Fruit fly (Drosophila melanogaster) ovary, adult (tissue): Measurements from ENCODE around the gene bor.

Experiments used
- CG17801 ChIP-seq: fragments of 200-800 bp; optimal IDR thresholded peaks from 2 replicates; lab custom pipeline; 2019; ENCODE audit warnings: missing biosample characterization, mild to moderate bottlenecking, missing genetic modification characterization, moderate library complexity; ENCODE audit not compliant: partially characterized antibody

Gene bor

DNA sequence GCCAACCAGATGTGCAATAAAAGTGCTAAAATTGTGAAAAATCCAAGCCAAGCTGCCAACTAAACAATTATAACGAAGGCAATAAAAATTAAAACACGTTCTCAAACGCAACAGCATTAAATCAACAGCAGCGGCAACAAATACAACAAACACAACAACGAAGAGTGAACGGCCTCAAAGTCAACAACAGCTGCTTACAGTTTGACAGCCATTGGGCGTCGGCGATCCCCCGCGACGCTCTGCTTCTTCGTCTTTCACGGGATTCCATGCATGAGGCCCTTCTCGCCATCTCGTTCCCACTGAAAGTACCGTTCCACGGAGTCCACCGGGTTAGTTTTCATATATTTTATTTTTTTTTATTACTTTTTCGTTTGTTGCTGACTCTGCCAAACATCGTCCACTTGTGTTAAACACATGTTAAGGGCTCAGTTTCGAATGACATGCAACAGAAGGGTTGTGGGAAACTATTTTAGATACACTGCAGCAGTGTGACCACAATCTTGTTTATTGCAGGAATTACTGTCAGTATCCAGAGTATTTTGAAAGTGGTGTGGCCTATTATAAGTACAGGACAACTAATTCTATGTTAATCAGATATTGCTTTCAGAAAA is 18.3 kb upstream of the bor start:
- TF ChIP-seq CG17801 (GFP tag; lab: Kevin White, UChicago), result no peak

DNA sequence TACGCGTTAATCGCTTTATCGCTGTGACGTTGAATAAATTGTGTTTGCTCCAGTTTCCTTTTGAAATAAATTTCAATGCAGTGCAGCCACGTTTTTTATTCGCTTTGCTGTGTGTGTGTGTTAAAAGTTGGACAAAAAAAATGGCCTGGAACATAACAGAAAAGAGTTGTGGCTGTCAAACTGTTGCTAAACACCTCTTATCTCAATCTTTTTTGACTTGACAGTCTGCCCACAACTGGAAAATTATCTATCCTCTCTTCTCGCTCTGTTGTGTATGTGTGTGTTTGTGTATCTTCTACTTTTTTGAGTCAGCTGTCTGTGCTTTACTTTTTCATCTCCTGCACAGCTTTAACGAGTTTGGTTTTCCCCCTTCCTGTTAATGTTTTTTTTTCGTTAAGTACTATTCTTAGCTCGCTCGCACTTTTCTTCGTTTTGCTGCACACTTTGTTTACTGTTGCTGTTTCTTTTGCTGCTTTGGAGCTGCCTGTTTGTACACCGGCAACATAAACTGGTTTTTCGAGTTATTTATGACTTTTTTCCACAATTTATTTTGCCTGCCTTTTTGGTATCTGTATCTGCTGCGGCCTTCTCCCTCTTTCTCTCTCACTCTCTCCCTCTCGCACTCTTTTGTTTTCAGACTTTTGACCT is 17.2 kb upstream of the bor start:
- TF ChIP-seq CG17801 (GFP tag; lab: Kevin White, UChicago), result no peak

DNA sequence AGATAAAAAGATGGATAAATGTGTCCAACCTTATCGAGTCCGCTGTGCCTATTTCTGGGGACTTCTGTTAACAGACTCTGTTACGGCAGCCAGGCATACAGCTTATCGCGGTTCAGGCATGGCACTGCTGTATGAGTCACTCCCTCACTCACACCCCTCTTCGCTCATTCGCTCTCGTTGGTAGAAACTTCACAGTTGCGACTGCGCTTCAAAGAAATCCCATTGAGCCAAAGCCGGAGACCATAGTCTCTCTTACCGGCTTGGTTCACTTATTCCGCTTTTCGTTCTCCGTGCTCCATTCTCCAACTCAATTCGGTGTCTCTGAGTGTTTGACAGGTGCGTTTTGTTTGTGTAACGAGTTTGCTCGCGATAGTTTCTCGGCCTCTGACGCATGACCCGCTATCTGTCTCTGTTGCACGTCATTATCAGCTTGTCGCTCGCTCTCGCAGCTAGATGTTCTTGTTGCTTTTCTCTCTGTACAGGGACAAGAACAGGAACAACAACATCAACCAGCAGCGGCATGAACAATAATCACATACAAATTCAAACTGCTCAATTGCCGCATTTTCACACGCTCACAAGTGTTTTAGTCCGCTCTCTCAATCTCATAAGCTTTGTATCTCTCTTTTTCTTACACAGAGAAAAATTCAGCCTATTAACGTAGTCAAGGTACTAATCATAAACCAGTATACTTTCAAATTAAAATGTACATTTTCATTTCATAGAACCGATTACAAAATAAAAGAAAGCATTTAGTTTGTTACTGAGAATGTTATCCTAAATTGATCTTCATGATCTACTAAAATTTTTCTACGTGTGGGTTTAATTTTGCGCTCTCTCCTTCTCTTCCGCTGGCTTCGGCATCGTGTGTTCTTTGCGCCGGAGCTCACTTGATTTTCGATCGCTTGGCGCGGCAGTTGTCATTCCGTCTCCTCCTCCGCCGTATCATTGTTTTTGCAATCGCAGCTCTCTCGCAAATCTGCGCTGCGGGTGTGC is 16.4 kb upstream of the bor start:
- peak; percentile 100 for TF ChIP-seq CG17801 (GFP tag; lab: Kevin White, UChicago)

DNA sequence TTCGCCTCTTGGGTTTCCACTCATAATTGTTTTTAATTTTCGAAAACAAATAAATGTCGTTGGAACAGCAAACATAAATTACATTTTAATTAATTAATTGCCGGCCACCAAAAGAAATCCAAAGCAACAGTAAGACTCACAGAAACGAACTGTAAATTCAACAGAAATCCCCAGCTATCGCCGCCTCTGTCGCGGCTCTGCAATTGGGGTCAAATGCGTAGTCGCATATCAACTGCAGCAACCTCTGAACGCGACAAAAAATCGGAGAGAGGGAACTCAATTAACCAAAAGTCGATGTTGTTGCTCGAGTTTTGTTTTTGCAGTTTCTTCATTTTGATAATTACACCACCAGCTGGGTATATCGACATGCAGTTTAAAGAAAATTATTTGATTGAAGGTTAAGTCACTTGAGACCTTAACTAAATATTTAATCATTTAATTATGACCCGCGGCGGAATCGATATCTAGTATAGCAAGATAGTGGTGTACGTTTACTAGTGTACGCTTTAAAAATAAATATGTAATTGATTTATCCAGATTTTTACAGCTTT is 15.5 kb upstream of the bor start:
- no peak for TF ChIP-seq CG17801 (GFP tag; lab: Kevin White, UChicago)

- TF ChIP-seq CG17801 (GFP tag; lab: Kevin White, UChicago), result no peak
Observed at dm6 chr3R:16277543-16277942, 13.6 kb upstream of the bor start.

- peak; percentile 64 for TF ChIP-seq CG17801 (GFP tag; lab: Kevin White, UChicago)
Observed at dm6 chr3R:16276992-16277391, 13.1 kb upstream of the bor start.

- TF ChIP-seq CG17801 (GFP tag; lab: Kevin White, UChicago), result no peak
Observed at dm6 chr3R:16275890-16276619, 12.1 kb upstream of the bor start.

DNA sequence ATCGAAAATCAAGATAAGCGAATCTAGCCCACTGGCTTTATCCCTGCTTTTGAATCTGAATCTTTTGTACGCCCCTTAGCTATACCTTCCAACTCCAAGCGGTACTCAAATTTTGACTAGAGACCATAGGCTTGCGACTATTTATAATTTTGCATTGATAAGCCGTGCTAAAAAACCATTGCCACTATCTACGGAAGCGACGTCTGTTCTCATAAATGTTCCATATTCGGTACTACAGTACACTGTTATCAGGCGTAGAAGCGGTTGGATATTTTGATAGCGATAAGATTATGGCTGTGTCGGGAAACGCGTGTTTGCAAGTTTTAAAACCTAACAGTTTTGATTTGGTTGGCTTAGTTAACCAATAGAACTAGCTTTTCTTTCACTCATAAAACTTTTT is 11.4 kb upstream of the bor start:
- TF ChIP-seq CG17801 (GFP tag; lab: Kevin White, UChicago), result no peak

dm6 chr3R:16274534-16274933 is 10.6 kb upstream of the bor start:
- no peak for TF ChIP-seq CG17801 (GFP tag; lab: Kevin White, UChicago)

DNA sequence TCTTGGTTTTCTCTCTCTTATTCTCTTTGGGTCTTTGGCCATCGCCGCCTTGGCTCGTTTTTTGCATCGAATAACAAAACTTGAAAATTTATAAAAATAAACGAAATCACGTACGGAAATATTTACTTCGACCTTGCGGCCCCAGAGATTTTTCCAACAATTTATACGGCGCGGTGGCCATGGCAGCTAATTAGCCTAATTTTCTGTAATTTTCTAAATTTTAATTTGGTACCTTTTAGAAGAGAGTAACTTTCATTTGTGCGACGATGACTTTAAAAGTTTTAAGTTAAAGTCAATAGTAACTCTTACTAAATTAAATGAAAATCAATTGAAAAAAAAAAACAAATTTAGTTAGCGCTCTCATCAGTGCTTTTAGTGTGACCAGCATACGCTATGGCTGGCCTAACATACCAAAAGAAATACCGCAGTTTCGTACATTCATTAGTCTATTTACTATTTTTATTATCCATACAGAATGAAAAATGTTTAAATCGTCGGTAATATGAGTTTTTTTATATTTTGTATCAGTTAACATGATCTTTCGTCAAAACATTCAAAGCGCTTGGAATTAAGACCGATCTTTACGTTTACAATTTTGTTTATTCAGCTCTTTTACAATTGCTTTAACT is 9.7 kb upstream of the bor start:
- TF ChIP-seq CG17801 (GFP tag; lab: Kevin White, UChicago), result no peak

DNA sequence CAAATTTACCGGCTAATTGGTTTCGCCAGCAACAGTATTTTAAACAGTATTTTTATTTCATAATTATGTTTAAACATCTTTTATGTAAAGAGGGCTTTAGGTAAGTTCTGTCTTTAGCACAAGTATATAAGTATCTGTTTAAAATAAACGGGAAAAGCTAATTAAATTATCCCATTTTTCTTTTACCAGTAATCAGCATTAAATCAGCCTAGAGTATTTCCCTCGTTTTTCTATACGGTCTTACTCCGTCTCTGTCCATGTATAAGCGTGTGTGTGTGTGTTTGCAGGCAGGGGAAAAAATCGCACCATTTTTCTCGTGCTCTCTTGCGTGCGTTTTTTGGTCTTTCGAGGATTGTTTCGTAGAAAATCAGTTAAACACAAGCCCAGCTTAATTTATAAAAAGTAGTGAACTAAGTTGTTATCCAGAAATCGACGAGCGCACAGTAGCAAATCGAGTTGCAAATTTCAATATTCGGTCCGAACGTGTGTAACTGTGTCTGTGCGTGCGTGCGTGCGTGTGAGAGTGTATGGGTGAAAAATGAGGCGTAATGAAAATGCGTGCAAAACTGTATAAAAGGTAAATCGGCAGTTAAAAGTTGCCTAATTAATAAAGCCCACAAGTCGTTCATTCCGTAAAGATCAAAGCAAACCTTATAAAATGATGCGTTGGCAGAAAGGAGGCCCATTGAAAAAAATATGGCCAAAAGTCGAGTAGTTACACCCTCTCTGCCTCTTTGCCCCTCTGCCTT is 9.0 kb upstream of the bor start:
- TF ChIP-seq CG17801 (GFP tag; lab: Kevin White, UChicago), result no peak

DNA sequence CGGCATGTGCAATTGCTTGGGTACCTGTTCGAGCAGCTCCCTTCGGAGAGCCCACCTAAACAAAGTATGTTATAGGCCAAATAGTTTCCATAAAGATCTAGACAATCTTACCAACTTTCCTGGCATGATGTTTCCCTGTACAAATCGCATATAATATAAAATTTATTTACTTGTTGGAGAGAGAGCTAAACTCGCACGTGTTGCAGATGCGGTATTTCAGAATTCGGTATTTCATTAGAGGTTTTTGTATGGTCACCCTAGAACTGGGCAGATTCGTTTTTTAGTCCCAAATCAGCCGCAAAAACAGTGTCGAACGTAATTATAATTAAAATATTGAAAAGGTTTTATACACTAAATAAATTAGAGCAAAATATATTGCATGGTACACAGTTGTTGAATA is 8.3 kb upstream of the bor start, which contains the start of the genes Mat89Ba and gish:
Mat89Ba (minus strand) TSS at position 231 of the 400 bp plus-strand sequence.
gish (plus strand) TSS at position 268 of the 400 bp plus-strand sequence.
- no peak for TF ChIP-seq CG17801 (GFP tag; lab: Kevin White, UChicago)

dm6 chr3R:16266712-16267111 is 2.8 kb upstream of the bor start, which contains the start of gene Mst89B:
Mst89B (plus strand) TSS chr3R:16267012.
- TF ChIP-seq CG17801 (GFP tag; lab: Kevin White, UChicago), result no peak
